Fruit fly (Drosophila melanogaster) whole organism, embryonic: Measurements from ENCODE around the gene CG14659.

ENCODE experiments used
- Atf3 ChIP-seq: fragments of 200-800 bp; sonication (Bioruptor generic); optimal IDR thresholded peaks from 3 replicates; lab custom pipeline; 2016; ENCODE audit warnings: missing biosample characterization, missing genetic modification characterization
- CG12155 ChIP-seq: fragments of 200-800 bp; sonication (Bioruptor generic); optimal IDR thresholded peaks from 3 replicates; lab custom pipeline; 2016; ENCODE audit warnings: missing biosample characterization, missing genetic modification characterization
- CG15514 ChIP-seq: fragments of 200-800 bp; sonication (Bioruptor generic); optimal IDR thresholded peaks from 3 replicates; lab custom pipeline; 2017; ENCODE audit warnings: missing biosample characterization, missing genetic modification characterization, mild to moderate bottlenecking, moderate library complexity, missing genetic modification reagents
- CG1602 ChIP-seq: fragments of 200-800 bp; sonication (Bioruptor generic); optimal IDR thresholded peaks from 3 replicates; lab custom pipeline; 2016; ENCODE audit warnings: missing biosample characterization, missing genetic modification characterization
- CG1603 ChIP-seq: fragments of 200-800 bp; sonication (Bioruptor generic); optimal IDR thresholded peaks from 2 replicates; lab custom pipeline; 2019; ENCODE audit warnings: missing biosample characterization, mild to moderate bottlenecking, missing genetic modification characterization, moderate library complexity
- CG1647 ChIP-seq: fragments of 200-800 bp; sonication (Bioruptor generic); optimal IDR thresholded peaks from 3 replicates; lab custom pipeline; 2016; ENCODE audit warnings: missing biosample characterization, missing genetic modification characterization
- CG17802 ChIP-seq: fragments of 200-800 bp; sonication (Bioruptor generic); optimal IDR thresholded peaks from 2 replicates; lab custom pipeline; 2018; ENCODE audit warnings: missing biosample characterization, mild to moderate bottlenecking, missing genetic modification characterization, moderate library complexity
- CG17829 ChIP-seq: fragments of 200-800 bp; optimal IDR thresholded peaks from 2 replicates; lab custom pipeline; 2019; ENCODE audit warnings: missing biosample characterization, mild to moderate bottlenecking, missing genetic modification characterization, moderate library complexity
- CG2129 ChIP-seq: fragments of 200-800 bp; sonication (Bioruptor generic); IDR thresholded peaks from 2 replicates; pipeline ENCODE4 v1.3.6; 2022; ENCODE audit warnings: missing biosample characterization, missing genetic modification characterization; ENCODE audit not compliant: partially characterized antibody
- CG2889 ChIP-seq: fragments of 200-800 bp; sonication (Bioruptor generic); IDR thresholded peaks from 3 replicates; pipeline ENCODE4 v1.3.6; 2022; ENCODE audit warnings: missing biosample characterization, missing genetic modification characterization
- CG3065 ChIP-seq: fragments of 200-800 bp; sonication (Bioruptor generic); optimal IDR thresholded peaks from 2 replicates; lab custom pipeline; 2016; ENCODE audit warnings: missing biosample characterization, missing genetic modification characterization
- CG31224 ChIP-seq: fragments of 200-800 bp; sonication (Bioruptor generic); IDR thresholded peaks from 2 replicates; pipeline ENCODE4 v1.3.6; 2022; ENCODE audit warnings: missing biosample characterization, missing genetic modification characterization
- CG32767 ChIP-seq: fragments of 200-800 bp; sonication (Bioruptor generic); IDR thresholded peaks from 2 replicates; pipeline ENCODE4 v1.3.6; 2022; ENCODE audit warnings: missing biosample characterization, missing genetic modification characterization
- CG33213 ChIP-seq: fragments of 200-800 bp; sonication (Bioruptor generic); optimal IDR thresholded peaks from 3 replicates; lab custom pipeline; 2016; ENCODE audit warnings: missing biosample characterization, missing genetic modification characterization
- CG43689 ChIP-seq: fragments of 200-800 bp; sonication (Bioruptor generic); IDR thresholded peaks from 2 replicates; pipeline ENCODE4 v1.3.6; 2022; ENCODE audit warnings: missing biosample characterization, missing genetic modification characterization
- CG6254 ChIP-seq: fragments of 200-800 bp; sonication (Bioruptor generic); optimal IDR thresholded peaks from 3 replicates; lab custom pipeline; 2017; ENCODE audit warnings: mild to moderate bottlenecking, missing biosample characterization, missing genetic modification reagents, missing genetic modification characterization
- CG6683 ChIP-seq: fragments of 200-800 bp; sonication (Bioruptor generic); optimal IDR thresholded peaks from 2 replicates; lab custom pipeline; 2017; ENCODE audit warnings: missing biosample characterization, mild to moderate bottlenecking, missing genetic modification characterization, missing genetic modification reagents
- CG7372 ChIP-seq: fragments of 200-800 bp; sonication (Bioruptor generic); IDR thresholded peaks from 2 replicates; pipeline ENCODE4 v1.3.6; 2022; ENCODE audit warnings: missing biosample characterization, missing genetic modification characterization
- CG8290 ChIP-seq, 3 experiments: fragments of 200-800 bp; sonication (Bioruptor generic); optimal IDR thresholded peaks; 2 replicates each; lab custom pipeline; 2016 to 2019; ENCODE audit warnings: missing biosample characterization in 3 of 3, missing genetic modification characterization in 3 of 3, mild to moderate bottlenecking in 2 of 3, moderate library complexity in 1 of 3
- CG8765 ChIP-seq: fragments of 200-800 bp; sonication (Bioruptor generic); IDR thresholded peaks from 2 replicates; pipeline ENCODE4 v1.3.6; 2022; ENCODE audit warnings: missing biosample characterization, missing genetic modification characterization
- D19A ChIP-seq: fragments of 200-800 bp; optimal IDR thresholded peaks from 3 replicates; lab custom pipeline; 2019; ENCODE audit warnings: missing biosample characterization, mild to moderate bottlenecking, missing genetic modification characterization, moderate library complexity
- Deaf1 ChIP-seq: fragments of 200-800 bp; optimal IDR thresholded peaks from 3 replicates; lab custom pipeline; 2019; ENCODE audit warnings: missing biosample characterization, mild to moderate bottlenecking, missing genetic modification characterization, moderate library complexity
- E2f2 ChIP-seq: fragments of 200-800 bp; sonication (Bioruptor generic); IDR thresholded peaks from 2 replicates; pipeline ENCODE4 v1.3.6; 2022; ENCODE audit warnings: missing biosample characterization, missing genetic modification characterization
- Eip74EF ChIP-seq, 2 experiments: fragments of 200-800 bp in 1 of 2; fragments of >200 bp in 1 of 2; sonication (Bioruptor generic) in 1 of 2; optimal IDR thresholded peaks; 2 replicates each; lab custom pipeline; 2017 to 2019; ENCODE audit warnings: missing biosample characterization in 2 of 2, missing genetic modification characterization in 2 of 2, mild to moderate bottlenecking in 1 of 2, moderate library complexity in 1 of 2
- GATAe ChIP-seq: fragments of 200-800 bp; sonication (Bioruptor generic); conservative IDR thresholded peaks from 2 replicates; pipeline ENCODE4 v1.3.6; 2022; ENCODE audit warnings: missing biosample characterization, missing genetic modification characterization
- Hey ChIP-seq: fragments of 200-800 bp; sonication (Bioruptor generic); optimal IDR thresholded peaks from 3 replicates; lab custom pipeline; 2018; ENCODE audit warnings: missing biosample characterization, mild to moderate bottlenecking, missing genetic modification characterization
- Hr3 ChIP-seq: fragments of 200-800 bp; sonication (Bioruptor generic); optimal IDR thresholded peaks from 3 replicates; lab custom pipeline; 2016; ENCODE audit warnings: missing biosample characterization, missing genetic modification characterization
- Sry-δ ChIP-seq: fragments of 200-800 bp; sonication (Bioruptor generic); optimal IDR thresholded peaks from 2 replicates; lab custom pipeline; 2016; ENCODE audit warnings: missing biosample characterization, missing genetic modification characterization
- Stat92E ChIP-seq, 3 experiments: fragments of >200 bp in 2 of 3; fragments of 200-800 bp in 1 of 3; sonication (Bioruptor generic) in 1 of 3; optimal IDR thresholded peaks; 2 replicates each; lab custom pipeline; 2017 to 2019; ENCODE audit warnings: missing biosample characterization in 3 of 3, missing genetic modification characterization in 3 of 3, mild to moderate bottlenecking in 1 of 3, moderate library complexity in 1 of 3
- Xrp1 ChIP-seq: fragments of 200-800 bp; sonication (Bioruptor generic); IDR thresholded peaks from 2 replicates; pipeline ENCODE4 v1.3.6; 2022; ENCODE audit warnings: missing biosample characterization, missing genetic modification characterization
- amos ChIP-seq: fragments of 200-800 bp; sonication (Bioruptor generic); IDR thresholded peaks from 2 replicates; pipeline ENCODE4 v1.3.6; 2022; ENCODE audit warnings: missing biosample characterization, missing genetic modification characterization; ENCODE audit not compliant: partially characterized antibody
- bcd ChIP-seq: fragments of 200-800 bp; sonication (Bioruptor generic); optimal IDR thresholded peaks from 2 replicates; lab custom pipeline; 2017; ENCODE audit warnings: missing biosample characterization, mild to moderate bottlenecking, missing genetic modification characterization
- bigmax ChIP-seq: fragments of 200-800 bp; sonication (Bioruptor generic); optimal IDR thresholded peaks from 2 replicates; lab custom pipeline; 2018; ENCODE audit warnings: missing biosample characterization, mild to moderate bottlenecking, missing genetic modification characterization
- caup ChIP-seq: fragments of 200-800 bp; sonication (Bioruptor generic); optimal IDR thresholded peaks from 3 replicates; lab custom pipeline; 2017; ENCODE audit warnings: missing biosample characterization, mild to moderate bottlenecking, missing genetic modification characterization, moderate library complexity; ENCODE audit not compliant: severe bottlenecking
- chif ChIP-seq, 2 experiments: fragments of 200-800 bp; sonication (Bioruptor generic); optimal IDR thresholded peaks; 3 replicates each; lab custom pipeline; 2016; ENCODE audit warnings: missing biosample characterization in 2 of 2, missing genetic modification characterization in 2 of 2
- chm ChIP-seq: fragments of 200-800 bp; sonication (Bioruptor generic); IDR thresholded peaks from 2 replicates; pipeline ENCODE4 v1.3.6; 2022; ENCODE audit warnings: missing biosample characterization, missing genetic modification characterization
- crc ChIP-seq: fragments of 200-800 bp; sonication (Bioruptor generic); optimal IDR thresholded peaks from 2 replicates; lab custom pipeline; 2016; ENCODE audit warnings: missing biosample characterization, missing genetic modification characterization
- dan ChIP-seq: fragments of 200-800 bp; sonication (Bioruptor generic); IDR thresholded peaks from 2 replicates; pipeline ENCODE4 v1.3.6; 2022; ENCODE audit warnings: missing biosample characterization, missing genetic modification characterization
- dmrt11E ChIP-seq: fragments of 200-800 bp; sonication (Bioruptor generic); optimal IDR thresholded peaks from 3 replicates; lab custom pipeline; 2018; ENCODE audit warnings: missing biosample characterization, mild to moderate bottlenecking, missing genetic modification characterization, moderate library complexity
- gfzf ChIP-seq: fragments of 200-800 bp; sonication (Bioruptor generic); optimal IDR thresholded peaks from 2 replicates; lab custom pipeline; 2016; ENCODE audit warnings: missing biosample characterization, mild to moderate bottlenecking, missing genetic modification characterization, moderate library complexity
- h ChIP-seq: fragments of >200 bp; optimal IDR thresholded peaks from 2 replicates; lab custom pipeline; 2017
- maf-S ChIP-seq: fragments of 200-800 bp; sonication (Bioruptor generic); optimal IDR thresholded peaks from 2 replicates; lab custom pipeline; 2016; ENCODE audit warnings: missing biosample characterization, missing genetic modification characterization
- oc ChIP-seq: fragments of 200-800 bp; sonication (Bioruptor generic); optimal IDR thresholded peaks from 2 replicates; lab custom pipeline; 2018; ENCODE audit warnings: missing biosample characterization, mild to moderate bottlenecking, missing genetic modification characterization, moderate library complexity
- odd ChIP-seq: fragments of 200-800 bp; sonication (Bioruptor generic); optimal IDR thresholded peaks from 2 replicates; lab custom pipeline; 2017; ENCODE audit warnings: missing biosample characterization, mild to moderate bottlenecking, missing genetic modification characterization
- phol ChIP-seq: fragments of 200-800 bp; sonication (Bioruptor generic); optimal IDR thresholded peaks from 3 replicates; lab custom pipeline; 2018; ENCODE audit warnings: missing biosample characterization, mild to moderate bottlenecking, missing genetic modification characterization, moderate library complexity
- psq ChIP-seq: fragments of 200-800 bp; sonication (Bioruptor generic); optimal IDR thresholded peaks from 2 replicates; lab custom pipeline; 2017; ENCODE audit warnings: missing biosample characterization, missing genetic modification characterization
- run ChIP-seq: fragments of 200-800 bp; sonication (Bioruptor generic); optimal IDR thresholded peaks from 3 replicates; lab custom pipeline; 2018; ENCODE audit warnings: missing biosample characterization, mild to moderate bottlenecking, missing genetic modification characterization
- sd ChIP-seq: fragments of 200-800 bp; sonication (Bioruptor generic); optimal IDR thresholded peaks from 3 replicates; lab custom pipeline; 2018; ENCODE audit warnings: missing biosample characterization, mild to moderate bottlenecking, missing genetic modification characterization, moderate library complexity
- seq ChIP-seq: fragments of 200-800 bp; sonication (Bioruptor generic); IDR thresholded peaks from 2 replicates; pipeline ENCODE4 v1.3.6; 2022; ENCODE audit warnings: missing biosample characterization, missing genetic modification characterization

CG14659 gene

DNA sequence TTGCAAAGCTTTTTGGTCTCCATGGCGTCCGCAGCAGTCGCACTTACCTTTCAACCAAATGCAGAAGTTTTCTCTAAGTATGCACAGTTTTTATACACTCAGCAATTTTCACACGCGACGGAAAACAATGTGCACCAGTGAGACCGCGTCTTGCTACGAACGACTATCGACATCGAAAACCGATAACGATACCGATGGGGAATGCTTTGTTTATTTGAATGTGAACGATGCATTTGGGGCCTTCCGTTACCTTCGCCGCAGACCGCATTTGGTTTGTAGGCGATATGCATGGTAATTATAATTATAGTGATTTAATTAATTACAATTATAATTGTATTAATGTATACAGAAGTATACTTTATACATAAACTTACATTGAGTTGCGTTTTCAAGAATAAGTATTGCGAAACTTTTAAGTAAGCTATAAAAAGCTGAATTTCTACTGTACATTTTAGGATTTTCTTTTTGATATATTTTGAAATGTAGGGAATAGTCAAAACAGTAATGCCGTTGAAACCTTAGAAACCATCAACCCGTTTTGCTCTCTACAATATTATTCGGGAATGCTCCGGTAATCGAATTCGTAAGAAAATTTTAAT, 19.1 kb downstream of the CG14659 start, which contains the start of the genes Hus1-like and ctrip (continued):
- TF ChIP-seq amos (GFP tag; lab: Robert Waterston, UW) (peak; percentile 69), CG1603 (peak; percentile 72), CG7372 (no peak), CG8290 (GFP tag; optimal IDR thresholded peaks at IDR 0.05; lab: Kevin White, UChicago) (no peak), CG8290 (tag; optimal IDR thresholded peaks at IDR 0.05; lab: Kevin White, UChicago) (peak in 1 of 2 experiments; percentile 60), Eip74EF (GFP tag; optimal IDR thresholded peaks at IDR 0.05; lab: Kevin White, UChicago) (peak in 1 of 2 experiments; percentile 29), CG43689 (no peak), chif (GFP tag; optimal IDR thresholded peaks at IDR 0.05; lab: Kevin White, UChicago) (no peak), CG8765 (no peak), chm (peak; percentile 66), CG1602 (GFP tag; lab: Kevin White, UChicago) (no peak), CG15514 (GFP tag; lab: Kevin White, UChicago) (peak; percentile 50), E2f2 (peak; percentile 43), run (tag; lab: Kevin White, UChicago) (no peak), CG31224 (GFP tag; lab: Robert Waterston, UW) (no peak), bcd (GFP tag; lab: Kevin White, UChicago) (no peak), CG1647 (no peak), bigmax (GFP tag; lab: Kevin White, UChicago) (no peak), seq (GFP tag; lab: Robert Waterston, UW) (no peak), CG32767 (GFP tag; lab: Robert Waterston, UW) (no peak), maf-S (GFP tag; lab: Kevin White, UChicago) (no peak), CG2129 (GFP tag; lab: Robert Waterston, UW) (no peak), CG17802 (tag; lab: Kevin White, UChicago) (peak; percentile 93), GATAe (GFP tag; lab: Robert Waterston, UW) (no peak), D19A (tag; lab: Kevin White, UChicago) (peak; percentile 0), gfzf (GFP tag; lab: Kevin White, UChicago) (peak; percentile 39), CG12155 (GFP tag; lab: Kevin White, UChicago) (peak; percentile 62), Deaf1 (peak; percentile 42), Hr3 (no peak), CG2889 (no peak), caup (GFP tag; lab: Kevin White, UChicago) (no peak), dmrt11E (no peak), Xrp1 (no peak), CG6254 (GFP tag; lab: Kevin White, UChicago) (no peak), psq (GFP tag; lab: Kevin White, UChicago) (no peak), Hey (no peak), dan (GFP tag; lab: Robert Waterston, UW) (no peak), odd (GFP tag; lab: Kevin White, UChicago) (no peak), h (no peak), CG3065 (GFP tag; lab: Kevin White, UChicago) (no peak), CG17829 (peak; percentile 3), Sry-δ (peak; percentile 53), phol (tag; lab: Kevin White, UChicago) (peak; percentile 33), sd (tag; lab: Kevin White, UChicago) (peak; percentile 38), Stat92E (GFP tag; optimal IDR thresholded peaks at IDR 0.05; lab: Kevin White, UChicago) (peak in 1 of 3 experiments; percentile 24), crc (GFP tag; lab: Kevin White, UChicago) (no peak), CG33213 (GFP tag; lab: Kevin White, UChicago) (no peak), oc (tag; lab: Kevin White, UChicago) (no peak), Atf3 (GFP tag; lab: Kevin White, UChicago) (no peak), CG6683 (no peak)
